Fruit fly (Drosophila melanogaster) whole organism, embryonic: ENCODE results near the gene zetaCOP.

Source experiments
- Aef1 ChIP-seq: fragments of 200-800 bp; sonication (Bioruptor generic); IDR thresholded peaks from 3 replicates; pipeline ENCODE4 v1.3.6; 2022; ENCODE audit warnings: missing biosample characterization, missing genetic modification characterization
- Asciz ChIP-seq: fragments of 200-800 bp; sonication (Bioruptor generic); optimal IDR thresholded peaks from 2 replicates; lab custom pipeline; 2017; ENCODE audit warnings: missing biosample characterization, mild to moderate bottlenecking, missing genetic modification characterization, missing genetic modification reagents
- CG10366 ChIP-seq: fragments of 200-800 bp; sonication (Bioruptor generic); IDR thresholded peaks from 2 replicates; pipeline ENCODE4 v1.3.6; 2022; ENCODE audit warnings: missing biosample characterization, missing genetic modification characterization
- CG12942 ChIP-seq: fragments of 200-800 bp; sonication (Bioruptor generic); optimal IDR thresholded peaks from 3 replicates; lab custom pipeline; 2016; ENCODE audit warnings: missing biosample characterization, missing genetic modification characterization
- CG2202 ChIP-seq: fragments of 200-800 bp; sonication (Bioruptor generic); optimal IDR thresholded peaks from 2 replicates; lab custom pipeline; 2018; ENCODE audit warnings: missing biosample characterization, mild to moderate bottlenecking, missing genetic modification characterization
- CG30403 ChIP-seq: fragments of 200-800 bp; sonication (Bioruptor generic); optimal IDR thresholded peaks from 3 replicates; lab custom pipeline; 2016; ENCODE audit warnings: missing biosample characterization, missing genetic modification characterization
- CG34422 ChIP-seq: fragments of 200-800 bp; sonication (Bioruptor generic); IDR thresholded peaks from 3 replicates; pipeline ENCODE4 v1.3.6; 2022; ENCODE audit warnings: missing biosample characterization, missing genetic modification characterization
- CG3847 ChIP-seq: fragments of 200-800 bp; sonication (Bioruptor generic); IDR thresholded peaks from 2 replicates; pipeline ENCODE4 v1.3.6; 2022; ENCODE audit warnings: missing biosample characterization, missing genetic modification characterization
- CG4360 ChIP-seq: fragments of 200-800 bp; sonication (Bioruptor generic); IDR thresholded peaks from 2 replicates; pipeline ENCODE4 v1.3.6; 2022; ENCODE audit warnings: missing biosample characterization, missing genetic modification characterization
- CG4707 ChIP-seq: fragments of 200-800 bp; sonication (Bioruptor generic); optimal IDR thresholded peaks from 2 replicates; lab custom pipeline; 2018; ENCODE audit warnings: missing biosample characterization, mild to moderate bottlenecking, missing genetic modification characterization, moderate library complexity
- CG6689 ChIP-seq: fragments of 200-800 bp; sonication (Bioruptor generic); IDR thresholded peaks from 2 replicates; pipeline ENCODE4 v1.3.6; 2022; ENCODE audit warnings: missing biosample characterization, missing genetic modification characterization
- CG7271 ChIP-seq: fragments of 200-800 bp; sonication (Bioruptor generic); optimal IDR thresholded peaks from 2 replicates; lab custom pipeline; 2018; ENCODE audit warnings: missing biosample characterization, mild to moderate bottlenecking, missing genetic modification characterization, moderate library complexity
- CG7963 ChIP-seq: fragments of 200-800 bp; sonication (Bioruptor generic); IDR thresholded peaks from 3 replicates; pipeline ENCODE4 v1.3.6; 2022; ENCODE audit warnings: missing biosample characterization, missing genetic modification characterization; ENCODE audit not compliant: partially characterized antibody
- CG8478 ChIP-seq: fragments of >200 bp; optimal IDR thresholded peaks from 2 replicates; lab custom pipeline; 2018
- CG9215 ChIP-seq: fragments of 200-800 bp; sonication (Bioruptor generic); IDR thresholded peaks from 2 replicates; pipeline ENCODE4 v1.3.6; 2022; ENCODE audit warnings: missing biosample characterization, missing genetic modification characterization
- CG9932 ChIP-seq: fragments of 200-800 bp; sonication (Bioruptor generic); IDR thresholded peaks from 2 replicates; pipeline ENCODE4 v1.3.6; 2022; ENCODE audit warnings: missing biosample characterization, missing genetic modification characterization
- CkIIα-i1 ChIP-seq: fragments of 200-800 bp; sonication (Bioruptor generic); IDR thresholded peaks from 2 replicates; pipeline ENCODE4 v1.3.6; 2022; ENCODE audit warnings: missing biosample characterization, missing genetic modification characterization
- Fer1 ChIP-seq: fragments of 200-800 bp; sonication (Bioruptor generic); optimal IDR thresholded peaks from 2 replicates; lab custom pipeline; 2017; ENCODE audit warnings: missing biosample characterization, mild to moderate bottlenecking, missing genetic modification characterization
- HHEX ChIP-seq: fragments of 200-800 bp; sonication (Bioruptor generic); optimal IDR thresholded peaks from 3 replicates; lab custom pipeline; 2017; ENCODE audit warnings: missing biosample characterization, mild to moderate bottlenecking, missing genetic modification characterization, missing genetic modification reagents
- HLH3B ChIP-seq: fragments of 200-800 bp; sonication (Bioruptor generic); IDR thresholded peaks from 2 replicates; pipeline ENCODE4 v1.3.6; 2022; ENCODE audit warnings: missing biosample characterization, missing genetic modification characterization
- Hey ChIP-seq: fragments of 200-800 bp; sonication (Bioruptor generic); optimal IDR thresholded peaks from 3 replicates; lab custom pipeline; 2018; ENCODE audit warnings: missing biosample characterization, mild to moderate bottlenecking, missing genetic modification characterization
- Hsf ChIP-seq: fragments of 200-800 bp; sonication (Bioruptor generic); optimal IDR thresholded peaks from 3 replicates; lab custom pipeline; 2016; ENCODE audit warnings: missing biosample characterization, missing genetic modification characterization
- Lpt ChIP-seq: fragments of >200 bp; optimal IDR thresholded peaks from 2 replicates; lab custom pipeline; 2018; ENCODE audit warnings: missing biosample characterization, missing genetic modification characterization
- Max ChIP-seq: fragments of 200-800 bp; sonication (Bioruptor generic); optimal IDR thresholded peaks from 2 replicates; lab custom pipeline; 2016; ENCODE audit warnings: missing biosample characterization, mild to moderate bottlenecking, missing genetic modification characterization
- Mrtf ChIP-seq: fragments of 200-800 bp; sonication (Bioruptor generic); IDR thresholded peaks from 3 replicates; pipeline ENCODE4 v1.3.6; 2022; ENCODE audit warnings: missing biosample characterization, missing genetic modification characterization
- NFAT ChIP-seq: fragments of 200-800 bp; sonication (Bioruptor generic); IDR thresholded peaks from 2 replicates; pipeline ENCODE4 v1.3.6; 2022; ENCODE audit warnings: missing biosample characterization, missing genetic modification characterization
- Nf-YB ChIP-seq: fragments of 200-800 bp; sonication (Bioruptor generic); optimal IDR thresholded peaks from 3 replicates; lab custom pipeline; 2019; ENCODE audit warnings: missing biosample characterization, mild to moderate bottlenecking, missing genetic modification characterization, moderate library complexity
- Oli ChIP-seq: fragments of 200-800 bp; sonication (Bioruptor generic); optimal IDR thresholded peaks from 2 replicates; lab custom pipeline; 2018; ENCODE audit warnings: missing biosample characterization, mild to moderate bottlenecking, missing genetic modification characterization, moderate library complexity
- Optix ChIP-seq: fragments of 200-800 bp; sonication (Bioruptor generic); IDR thresholded peaks from 3 replicates; pipeline ENCODE4 v1.3.6; 2022; ENCODE audit warnings: missing biosample characterization, missing genetic modification characterization
- Six4 ChIP-seq: fragments of 200-800 bp; sonication (Bioruptor generic); optimal IDR thresholded peaks from 2 replicates; lab custom pipeline; 2016; ENCODE audit warnings: missing biosample characterization, missing genetic modification characterization
- aop ChIP-seq: fragments of 200-800 bp; sonication (Bioruptor generic); IDR thresholded peaks from 2 replicates; pipeline ENCODE4 v1.3.6; 2022; ENCODE audit warnings: missing biosample characterization, missing genetic modification characterization
- az2 ChIP-seq: fragments of 200-800 bp; sonication (Bioruptor generic); optimal IDR thresholded peaks from 3 replicates; lab custom pipeline; 2016; ENCODE audit warnings: missing biosample characterization, missing genetic modification characterization
- caup ChIP-seq: fragments of 200-800 bp; sonication (Bioruptor generic); optimal IDR thresholded peaks from 3 replicates; lab custom pipeline; 2017; ENCODE audit warnings: missing biosample characterization, mild to moderate bottlenecking, missing genetic modification characterization, moderate library complexity; ENCODE audit not compliant: severe bottlenecking
- croc ChIP-seq: fragments of 200-800 bp; sonication (Bioruptor generic); conservative IDR thresholded peaks from 3 replicates; pipeline ENCODE4 v1.3.6; 2022; ENCODE audit warnings: missing biosample characterization, missing genetic modification characterization
- cwo ChIP-seq: fragments of 200-800 bp; sonication (Bioruptor generic); optimal IDR thresholded peaks from 3 replicates; lab custom pipeline; 2017; ENCODE audit warnings: missing biosample characterization, missing genetic modification characterization, mild to moderate bottlenecking, moderate library complexity, missing genetic modification reagents
- disco-r ChIP-seq: fragments of 200-800 bp; sonication (Bioruptor generic); optimal IDR thresholded peaks from 2 replicates; lab custom pipeline; 2016; ENCODE audit warnings: missing biosample characterization, missing genetic modification characterization
- dpn ChIP-seq, 2 experiments: fragments of 200-800 bp; sonication (Bioruptor generic); optimal IDR thresholded peaks; 3 replicates each; lab custom pipeline; 2016; ENCODE audit warnings: missing biosample characterization in 2 of 2, missing genetic modification characterization in 2 of 2
- fd96Cb ChIP-seq: fragments of 200-800 bp; sonication (Bioruptor generic); optimal IDR thresholded peaks from 2 replicates; lab custom pipeline; 2018; ENCODE audit warnings: missing biosample characterization, mild to moderate bottlenecking, missing genetic modification characterization, moderate library complexity
- ftz-f1 ChIP-seq: fragments of 200-800 bp; sonication (Bioruptor generic); optimal IDR thresholded peaks from 2 replicates; lab custom pipeline; 2016; ENCODE audit warnings: missing biosample characterization, missing genetic modification characterization
- gce ChIP-seq: fragments of 200-800 bp; sonication (Bioruptor generic); IDR thresholded peaks from 3 replicates; pipeline ENCODE4 v1.3.6; 2022; ENCODE audit warnings: missing biosample characterization, missing genetic modification characterization
- gt ChIP-seq: fragments of 200-800 bp; sonication (Bioruptor generic); IDR thresholded peaks from 2 replicates; pipeline ENCODE4 v1.3.6; 2022; ENCODE audit warnings: missing biosample characterization, missing genetic modification characterization
- ham ChIP-seq: fragments of 200-800 bp; sonication (Bioruptor generic); IDR thresholded peaks from 2 replicates; pipeline ENCODE4 v1.3.6; 2022; ENCODE audit warnings: missing biosample characterization, missing genetic modification characterization
- her ChIP-seq: fragments of 200-800 bp; sonication (Bioruptor generic); optimal IDR thresholded peaks from 2 replicates; lab custom pipeline; 2016; ENCODE audit warnings: missing biosample characterization, missing genetic modification characterization
- kah ChIP-seq: fragments of 200-800 bp; sonication (Bioruptor generic); optimal IDR thresholded peaks from 2 replicates; lab custom pipeline; 2018; ENCODE audit warnings: missing biosample characterization, mild to moderate bottlenecking, missing genetic modification characterization
- lola ChIP-seq, 3 experiments: fragments of >200 bp in 2 of 3; fragments of 200-800 bp in 1 of 3; sonication (Bioruptor generic) in 1 of 3; optimal IDR thresholded peaks; 2 replicates each; lab custom pipeline; 2017 to 2019; ENCODE audit warnings: missing biosample characterization in 3 of 3, missing genetic modification characterization in 3 of 3, mild to moderate bottlenecking in 1 of 3, moderate library complexity in 1 of 3
- mld ChIP-seq: fragments of 200-800 bp; sonication (Bioruptor generic); IDR thresholded peaks from 3 replicates; pipeline ENCODE4 v1.3.6; 2022; ENCODE audit warnings: missing biosample characterization, missing genetic modification characterization; ENCODE audit not compliant: partially characterized antibody
- pnt ChIP-seq: fragments of 200-800 bp; sonication (Bioruptor generic); optimal IDR thresholded peaks from 3 replicates; lab custom pipeline; 2016; ENCODE audit warnings: missing biosample characterization, missing genetic modification characterization
- pzg ChIP-seq: fragments of 200-800 bp; sonication (Bioruptor generic); optimal IDR thresholded peaks from 3 replicates; lab custom pipeline; 2018; ENCODE audit warnings: missing biosample characterization, mild to moderate bottlenecking, missing genetic modification characterization, moderate library complexity
- ranshi ChIP-seq: fragments of 200-800 bp; sonication (Bioruptor generic); IDR thresholded peaks from 2 replicates; pipeline ENCODE4 v1.3.6; 2022; ENCODE audit warnings: missing biosample characterization, missing genetic modification characterization
- run ChIP-seq: fragments of 200-800 bp; sonication (Bioruptor generic); optimal IDR thresholded peaks from 3 replicates; lab custom pipeline; 2018; ENCODE audit warnings: missing biosample characterization, mild to moderate bottlenecking, missing genetic modification characterization
- yki ChIP-seq: fragments of >200 bp; optimal IDR thresholded peaks from 3 replicates; lab custom pipeline; 2018
- zfh2 ChIP-seq: fragments of 200-800 bp; sonication (Bioruptor generic); optimal IDR thresholded peaks from 2 replicates; lab custom pipeline; 2016; ENCODE audit warnings: missing biosample characterization, missing genetic modification characterization

Gene zetaCOP

DNA sequence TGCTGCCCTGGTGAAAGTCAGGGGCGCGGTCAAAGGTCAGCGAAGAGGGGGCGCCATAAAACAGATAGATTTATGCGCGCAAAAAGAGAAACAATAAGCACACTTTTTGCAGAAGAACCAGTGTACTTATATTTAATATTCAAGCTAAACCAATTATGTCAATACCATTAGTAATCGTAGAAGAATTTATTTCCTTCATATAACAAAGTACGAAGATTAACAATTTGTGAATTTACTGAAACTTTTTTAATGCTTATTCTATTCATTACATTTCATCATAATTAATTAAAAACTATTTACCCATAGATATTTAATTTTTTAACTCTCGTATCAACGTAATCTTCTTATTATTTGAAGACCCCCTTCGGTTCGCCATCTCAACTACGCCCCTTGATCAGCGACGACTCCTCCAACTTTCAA lies 31.3 kb downstream of the zetaCOP start (continued):
- TF ChIP-seq kah (GFP tag; lab: Kevin White, UChicago) (peak; percentile 9), Mrtf (GFP tag; lab: Robert Waterston, UW) (no peak), mld (GFP tag; lab: Robert Waterston, UW) (no peak), Fer1 (no peak), CG7963 (GFP tag; lab: Robert Waterston, UW) (no peak), lola (GFP tag; optimal IDR thresholded peaks at IDR 0.05; lab: Kevin White, UChicago) (peak in 1 of 3 experiments; percentile 85), croc (GFP tag; lab: Robert Waterston, UW) (peak; percentile 52; the same call in 1 of the 3 replicates), CG10366 (GFP tag; lab: Robert Waterston, UW) (no peak), yki (no peak), ranshi (peak; percentile 42; the same call in 1 of the 2 replicates), Hsf (GFP tag; lab: Kevin White, UChicago) (peak; percentile 16), Aef1 (GFP tag; lab: Robert Waterston, UW) (no peak), Six4 (peak; percentile 47), fd96Cb (tag; lab: Kevin White, UChicago) (peak; percentile 73), HLH3B (GFP tag; lab: Robert Waterston, UW) (no peak), CG34422 (GFP tag; lab: Robert Waterston, UW) (0 out of 3 replicates have a peak, but pooled peaks have one; percentile 39), Hey (tag; lab: Kevin White, UChicago) (no peak), Asciz (GFP tag; lab: Kevin White, UChicago) (peak; percentile 64), pzg (GFP tag; lab: Kevin White, UChicago) (no peak), Optix (no peak), CkIIα-i1 (GFP tag; lab: Robert Waterston, UW) (no peak), Oli (tag; lab: Kevin White, UChicago) (peak; percentile 76), gt (GFP tag; lab: Robert Waterston, UW) (peak; percentile 46; the same call in 1 of the 2 replicates), CG9932 (no peak), Max (peak; percentile 27), CG3847 (GFP tag; lab: Robert Waterston, UW) (no peak), ham (GFP tag; lab: Robert Waterston, UW) (no peak), CG4360 (no peak), HHEX (GFP tag; lab: Kevin White, UChicago) (no peak), run (peak; percentile 11), NFAT (no peak), disco-r (GFP tag; lab: Kevin White, UChicago) (no peak), dpn (GFP tag; optimal IDR thresholded peaks at IDR 0.05; lab: Kevin White, UChicago) (peak in 1 of 2 experiments; percentile 42), aop (GFP tag; lab: Robert Waterston, UW) (no peak), CG7271 (no peak), zfh2 (GFP tag; lab: Kevin White, UChicago) (no peak), pnt (GFP tag; lab: Kevin White, UChicago) (peak; percentile 30), gce (GFP tag; lab: Robert Waterston, UW) (0 out of 3 replicates have a peak, but pooled peaks have one; percentile 19), CG4707 (peak; percentile 14), CG2202 (tag; lab: Kevin White, UChicago) (peak; percentile 34), cwo (GFP tag; lab: Kevin White, UChicago) (no peak), CG30403 (GFP tag; lab: Kevin White, UChicago) (peak; percentile 81), Lpt (GFP tag; lab: Kevin White, UChicago) (no peak), her (GFP tag; lab: Kevin White, UChicago) (no peak), CG8478 (lab: Kevin White, UChicago) (no peak), caup (no peak), az2 (GFP tag; lab: Kevin White, UChicago) (peak; percentile 64), ftz-f1 (GFP tag; lab: Kevin White, UChicago) (no peak), CG12942 (GFP tag; lab: Kevin White, UChicago) (peak; percentile 27), CG6689 (peak; percentile 52), CG9215 (GFP tag; lab: Robert Waterston, UW) (no peak), Nf-YB (GFP tag; lab: Kevin White, UChicago) (peak; percentile 50)
